Worm (Caenorhabditis elegans): Measurements from ENCODE around the gene fbxb-50.

The fbxb-50 gene

ce11 chrII:1605010-1605409 is 48.8 kb downstream of the fbxb-50 start:
- TF ChIP-seq dve-1 (tag; optimal IDR thresholded peaks at IDR 0.05) (peak; percentile 98), tbx-7 (tag; optimal IDR thresholded peaks at IDR 0.05) (no peak)

- TF ChIP-seq sdc-2 (tag; optimal IDR thresholded peaks at IDR 0.05) (no peak), pha-4 (tag; optimal IDR thresholded peaks at IDR 0.05) (no peak), nhr-232 (tag; optimal IDR thresholded peaks at IDR 0.05) (no peak), syd-9 (tag; optimal IDR thresholded peaks at IDR 0.05) (no peak), tbx-7 (tag; optimal IDR thresholded peaks at IDR 0.05) (no peak), ceh-6 (GFP tag; optimal IDR thresholded peaks at IDR 0.05) (no peak), fax-1 (tag; optimal IDR thresholded peaks at IDR 0.05) (no peak), pha-2 (tag; optimal IDR thresholded peaks at IDR 0.05) (no peak), hlh-30 (tag; optimal IDR thresholded peaks at IDR 0.05; ENCODE audit: insufficient read depth) (no peak), ceh-22 (tag; optimal IDR thresholded peaks at IDR 0.05) (no peak), C38D4.7 (GFP tag; optimal IDR thresholded peaks at IDR 0.05) (no peak), Y22D7AL.16 (tag; optimal IDR thresholded peaks at IDR 0.05) (no peak), hlh-8 (tag; optimal IDR thresholded peaks at IDR 0.05) (no peak)
Observed at ce11 chrII:1606079-1606478, 49.8 kb downstream of the fbxb-50 start, which contains the start of gene bath-33. bath-33 (minus strand) TSS chrII:1606179.
